Fruit fly (Drosophila melanogaster): ENCODE data around the gene Kyat.

- TF ChIP-seq Crg-1 (GFP tag; optimal IDR thresholded peaks at IDR 0.05) (no peak), cnc (optimal IDR thresholded peaks at IDR 0.05) (no peak), kay (GFP tag; ENCODE audit: borderline replicate concordance) (no peak), CG7045 (GFP tag; optimal IDR thresholded peaks at IDR 0.05) (no peak), Clk (GFP tag; optimal IDR thresholded peaks at IDR 0.05) (no peak)
These were observed 34.0 kb upstream of the Kyat start for dm6 chr3R:11856295-11856694.
